Worm (Caenorhabditis elegans) whole organism, midembryonic: ENCODE data around the gene Y105C5B.20.

Experiments used
- T22C8.4 ChIP-seq: fragments of 200-800 bp; sonication (Bioruptor generic); IDR thresholded peaks from 2 replicates; pipeline ENCODE4 v1.3.6; 2022; ENCODE audit warnings: missing genetic modification characterization, missing compliant biosample characterization
- flt-1 ChIP-seq: fragments of 200-800 bp; sonication (Bioruptor generic); IDR thresholded peaks from 2 replicates; pipeline ENCODE4 v1.3.6; 2022; ENCODE audit warnings: missing genetic modification characterization, missing compliant biosample characterization
- klf-2 ChIP-seq: fragments of 200-800 bp; sonication (Bioruptor generic); conservative IDR thresholded peaks from 2 replicates; pipeline ENCODE4 v1.3.6; 2022; ENCODE audit warnings: missing genetic modification reagents, missing genetic modification characterization, missing compliant biosample characterization
- med-1 ChIP-seq: sonication (generic microtip); optimal IDR thresholded peaks from 2 replicates; lab custom pipeline; 2017; ENCODE audit warnings: missing genetic modification characterization, mild to moderate bottlenecking, missing compliant biosample characterization, antibody characterized with exemption, missing genetic modification reagents; ENCODE audit not compliant: insufficient read depth
- ref-1 ChIP-seq: fragments of 200-800 bp; sonication (Bioruptor generic); conservative IDR thresholded peaks from 2 replicates; pipeline ENCODE4 v1.3.6; 2022; ENCODE audit warnings: missing genetic modification reagents, missing genetic modification characterization, missing compliant biosample characterization
- tab-1 ChIP-seq: fragments of 200-800 bp; sonication (Bioruptor generic); IDR thresholded peaks from 2 replicates; pipeline ENCODE4 v1.3.6; 2022; ENCODE audit warnings: missing genetic modification characterization, missing compliant biosample characterization
- ztf-23 ChIP-seq: fragments of 200-800 bp; sonication (Bioruptor generic); IDR thresholded peaks from 2 replicates; pipeline ENCODE4 v1.3.6; 2022; ENCODE audit warnings: missing genetic modification reagents, missing genetic modification characterization, missing compliant biosample characterization
- ztf-29 ChIP-seq: fragments of 200-800 bp; sonication (Bioruptor generic); IDR thresholded peaks from 2 replicates; pipeline ENCODE4 v1.3.6; 2022; ENCODE audit warnings: missing genetic modification reagents, missing genetic modification characterization, missing compliant biosample characterization

DNA sequence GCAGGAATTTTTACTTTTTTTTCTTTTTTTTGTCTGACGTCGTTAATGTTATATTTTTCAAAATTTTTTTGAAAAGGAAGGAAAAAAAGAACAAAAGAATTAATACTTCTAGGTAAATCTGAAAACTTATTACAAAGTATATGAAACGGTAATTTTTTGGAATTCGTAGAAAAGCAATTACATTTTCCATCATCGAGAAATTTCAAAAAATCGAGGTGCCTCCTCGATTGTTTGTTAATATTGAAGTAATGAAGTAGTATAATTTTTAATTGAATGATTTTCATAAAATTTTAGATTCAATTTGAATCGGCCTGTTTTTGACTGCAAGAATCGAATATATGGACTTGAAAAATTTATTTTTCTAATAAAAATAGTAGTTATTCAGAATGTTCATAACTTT lies 3.0 kb downstream of the Y105C5B.20 start:
- no peak for TF ChIP-seq med-1 (GFP tag; lab: Kevin White, UChicago)
- TF ChIP-seq flt-1 (GFP tag; lab: Robert Waterston, UW), result no peak
- no peak for TF ChIP-seq tab-1 (GFP tag; lab: Robert Waterston, UW)
- no peak for TF ChIP-seq ztf-29 (GFP tag; lab: Robert Waterston, UW)
- no peak for TF ChIP-seq ref-1
- no peak for TF ChIP-seq T22C8.4 (GFP tag; lab: Robert Waterston, UW)
- TF ChIP-seq ztf-23 (GFP tag; lab: Robert Waterston, UW), result no peak
- no peak for TF ChIP-seq klf-2
